Worm (Caenorhabditis elegans): ENCODE measurements around the gene twk-42.

DNA sequence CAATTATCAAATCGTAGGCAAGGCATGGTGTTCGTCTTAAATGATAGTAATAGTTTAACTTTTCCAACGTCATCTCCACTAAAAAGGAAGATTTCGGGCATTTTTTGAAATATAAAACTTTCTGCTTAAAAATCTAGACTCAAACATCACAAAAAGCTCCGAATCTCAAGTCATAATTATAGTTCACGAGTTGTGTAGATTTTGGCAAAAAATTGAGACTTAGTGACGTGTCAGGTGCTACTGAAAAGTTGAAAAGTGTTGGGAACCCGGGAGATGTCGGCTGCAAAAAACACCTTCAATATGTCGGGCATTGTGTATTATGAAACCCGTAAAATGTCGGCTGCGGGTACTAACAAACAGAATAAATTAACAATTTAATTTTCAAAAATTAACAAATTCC, 36.6 kb downstream of the twk-42 start, which contains the start of gene Y26G10.1:
- no peak for TF ChIP-seq zip-11 (GFP tag; IDR thresholded peaks at IDR 0.05)
- no peak for TF ChIP-seq zag-1 (tag; optimal IDR thresholded peaks at IDR 0.05)

All from whole organism, L4 larva.